Worm (Caenorhabditis elegans) whole organism, L4 larva: ENCODE data around the gene ZC373.2.

Experiments used
- arid-1 ChIP-seq: fragments of 200-800 bp; sonication (Bioruptor generic); conservative IDR thresholded peaks from 2 replicates; pipeline ENCODE4 v1.3.6; 2022; ENCODE audit warnings: missing genetic modification reagents, missing genetic modification characterization, missing compliant biosample characterization
- ceh-20 ChIP-seq: fragments of 200-800 bp; sonication (Bioruptor generic); IDR thresholded peaks from 2 replicates; pipeline ENCODE4 v1.3.6; 2022; ENCODE audit warnings: missing genetic modification reagents, missing genetic modification characterization, missing compliant biosample characterization
- egl-27 ChIP-seq: sonication (generic microtip); optimal IDR thresholded peaks from 3 replicates; lab custom pipeline; 2017; ENCODE audit warnings: missing biosample characterization, missing genetic modification reagents, missing genetic modification characterization
- nhr-11 ChIP-seq: fragments of 150-350 bp; optimal IDR thresholded peaks from 2 replicates; lab custom pipeline; 2014; ENCODE audit warnings: missing biosample characterization, missing genetic modification characterization
- nhr-76 ChIP-seq: fragments of 150-350 bp; optimal IDR thresholded peaks from 2 replicates; lab custom pipeline; 2014; ENCODE audit warnings: missing biosample characterization, missing genetic modification characterization

- TF ChIP-seq nhr-76 (tag; lab: Kevin White, UChicago): no peak
- TF ChIP-seq egl-27 (tag; lab: Kevin White, UChicago): no peak
- no peak for TF ChIP-seq arid-1 (GFP tag; lab: Robert Waterston, UW)
- no peak for TF ChIP-seq ceh-20 (GFP tag; lab: Robert Waterston, UW)
- no peak for TF ChIP-seq nhr-11 (tag; lab: Kevin White, UChicago)
Measured at ce11 chrX:10077297-10077696, 19.1 kb upstream of the ZC373.2 start, which contains the start of gene col-176.
